Fruit fly (Drosophila melanogaster) whole organism, embryonic: ENCODE measurements around the gene CG18662.

Experiments
- ATbp ChIP-seq: fragments of 200-800 bp; sonication (Bioruptor generic); optimal IDR thresholded peaks from 2 replicates; lab custom pipeline; 2017; ENCODE audit warnings: missing biosample characterization, mild to moderate bottlenecking, missing genetic modification characterization, missing genetic modification reagents
- B-H2 ChIP-seq: fragments of 200-800 bp; sonication (Bioruptor generic); optimal IDR thresholded peaks from 2 replicates; lab custom pipeline; 2018; ENCODE audit warnings: missing biosample characterization, mild to moderate bottlenecking, missing genetic modification characterization
- CG11560 ChIP-seq: fragments of 200-800 bp; sonication (Bioruptor generic); IDR thresholded peaks from 3 replicates; pipeline ENCODE4 v1.3.6; 2022; ENCODE audit warnings: missing biosample characterization, missing genetic modification characterization
- CG11696 ChIP-seq: fragments of 200-800 bp; sonication (Bioruptor generic); IDR thresholded peaks from 2 replicates; pipeline ENCODE4 v1.3.6; 2022; ENCODE audit warnings: missing biosample characterization, missing genetic modification characterization
- CG12769 ChIP-seq: fragments of 200-800 bp; sonication (Bioruptor generic); optimal IDR thresholded peaks from 2 replicates; lab custom pipeline; 2019; ENCODE audit warnings: missing biosample characterization, mild to moderate bottlenecking, missing genetic modification characterization, moderate library complexity
- CG14050 ChIP-seq: fragments of 200-800 bp; sonication (Bioruptor generic); IDR thresholded peaks from 3 replicates; pipeline ENCODE4 v1.3.6; 2022; ENCODE audit warnings: missing biosample characterization, missing genetic modification characterization
- CG15073 ChIP-seq: fragments of 200-800 bp; sonication (Bioruptor generic); optimal IDR thresholded peaks from 2 replicates; lab custom pipeline; 2016; ENCODE audit warnings: missing biosample characterization, missing genetic modification characterization
- CG15479 ChIP-seq: fragments of 200-800 bp; sonication (Bioruptor generic); optimal IDR thresholded peaks from 3 replicates; lab custom pipeline; 2019; ENCODE audit warnings: missing biosample characterization, mild to moderate bottlenecking, missing genetic modification characterization, moderate library complexity
- CG15696 ChIP-seq: fragments of 200-800 bp; sonication (Bioruptor generic); optimal IDR thresholded peaks from 2 replicates; lab custom pipeline; 2019; ENCODE audit warnings: missing biosample characterization, mild to moderate bottlenecking, missing genetic modification characterization, moderate library complexity
- CG17328 ChIP-seq: fragments of 200-800 bp; sonication (Bioruptor generic); IDR thresholded peaks from 2 replicates; pipeline ENCODE4 v1.3.6; 2022; ENCODE audit warnings: missing biosample characterization, missing genetic modification characterization
- CG17829 ChIP-seq: fragments of 200-800 bp; optimal IDR thresholded peaks from 2 replicates; lab custom pipeline; 2019; ENCODE audit warnings: missing biosample characterization, mild to moderate bottlenecking, missing genetic modification characterization, moderate library complexity
- CG34376 ChIP-seq: fragments of 200-800 bp; sonication (Bioruptor generic); optimal IDR thresholded peaks from 2 replicates; lab custom pipeline; 2018; ENCODE audit warnings: missing biosample characterization, mild to moderate bottlenecking, missing genetic modification characterization
- CG4424 ChIP-seq: fragments of 200-800 bp; sonication (Bioruptor generic); optimal IDR thresholded peaks from 3 replicates; lab custom pipeline; 2016; ENCODE audit warnings: missing biosample characterization, missing genetic modification characterization
- CG6683 ChIP-seq: fragments of 200-800 bp; sonication (Bioruptor generic); optimal IDR thresholded peaks from 2 replicates; lab custom pipeline; 2017; ENCODE audit warnings: missing biosample characterization, mild to moderate bottlenecking, missing genetic modification characterization, missing genetic modification reagents
- CG7556 ChIP-seq: fragments of 200-800 bp; sonication (Bioruptor generic); optimal IDR thresholded peaks from 2 replicates; lab custom pipeline; 2017; ENCODE audit warnings: missing biosample characterization, mild to moderate bottlenecking, missing genetic modification characterization
- CG7745 ChIP-seq: fragments of 200-800 bp; sonication (Bioruptor generic); optimal IDR thresholded peaks from 2 replicates; lab custom pipeline; 2018; ENCODE audit warnings: missing biosample characterization, mild to moderate bottlenecking, missing genetic modification characterization, moderate library complexity
- CG7786 ChIP-seq: fragments of 200-800 bp; sonication (Bioruptor generic); optimal IDR thresholded peaks from 2 replicates; lab custom pipeline; 2016; ENCODE audit warnings: missing biosample characterization, missing genetic modification characterization
- CG8388 ChIP-seq: fragments of 200-800 bp; sonication (Bioruptor generic); optimal IDR thresholded peaks from 2 replicates; lab custom pipeline; 2019; ENCODE audit warnings: missing biosample characterization, mild to moderate bottlenecking, missing genetic modification characterization, moderate library complexity
- Fer1 ChIP-seq: fragments of 200-800 bp; sonication (Bioruptor generic); optimal IDR thresholded peaks from 2 replicates; lab custom pipeline; 2017; ENCODE audit warnings: missing biosample characterization, mild to moderate bottlenecking, missing genetic modification characterization
- Gsc ChIP-seq: fragments of 200-800 bp; sonication (Bioruptor generic); IDR thresholded peaks from 2 replicates; pipeline ENCODE4 v1.3.6; 2022; ENCODE audit warnings: missing biosample characterization, missing genetic modification characterization
- HLH4C ChIP-seq: fragments of 200-800 bp; sonication (Bioruptor generic); IDR thresholded peaks from 3 replicates; pipeline ENCODE4 v1.3.6; 2022; ENCODE audit warnings: missing biosample characterization, missing genetic modification characterization; ENCODE audit not compliant: partially characterized antibody
- Lim3 ChIP-seq: fragments of 200-800 bp; sonication (Bioruptor generic); IDR thresholded peaks from 2 replicates; pipeline ENCODE4 v1.3.6; 2022; ENCODE audit warnings: missing biosample characterization, missing genetic modification characterization
- Med ChIP-seq: fragments of 200-800 bp; sonication (Bioruptor generic); peaks from one replicate; lab custom pipeline; 2016; ENCODE audit warnings: missing biosample characterization, missing genetic modification characterization, mild to moderate bottlenecking, inconsistent platforms, moderate library complexity
- Mrtf ChIP-seq: fragments of 200-800 bp; sonication (Bioruptor generic); IDR thresholded peaks from 3 replicates; pipeline ENCODE4 v1.3.6; 2022; ENCODE audit warnings: missing biosample characterization, missing genetic modification characterization
- Pdp1 ChIP-seq, 2 experiments: fragments of 200-800 bp; sonication (Bioruptor generic); optimal IDR thresholded peaks; 3 replicates each; lab custom pipeline; 2016; ENCODE audit warnings: missing biosample characterization in 2 of 2, missing genetic modification characterization in 2 of 2, mild to moderate bottlenecking in 1 of 2, moderate library complexity in 1 of 2
- Ravus ChIP-seq: fragments of 200-800 bp; sonication (Bioruptor generic); IDR thresholded peaks from 2 replicates; pipeline ENCODE4 v1.3.6; 2022; ENCODE audit warnings: missing biosample characterization, missing genetic modification characterization
- Rfx ChIP-seq: fragments of 200-800 bp; sonication (Bioruptor generic); IDR thresholded peaks from 2 replicates; pipeline ENCODE4 v1.3.6; 2022; ENCODE audit warnings: missing biosample characterization, missing genetic modification characterization
- bbx ChIP-seq: fragments of 200-800 bp; sonication (Bioruptor generic); IDR thresholded peaks from 2 replicates; pipeline ENCODE4 v1.3.6; 2022; ENCODE audit warnings: missing biosample characterization, missing genetic modification characterization; ENCODE audit not compliant: partially characterized antibody
- cg ChIP-seq: fragments of 200-800 bp; sonication (Bioruptor generic); optimal IDR thresholded peaks from 3 replicates; lab custom pipeline; 2019; ENCODE audit warnings: missing biosample characterization, mild to moderate bottlenecking, missing genetic modification characterization, moderate library complexity
- ci ChIP-seq: fragments of 200-800 bp; sonication (Bioruptor generic); IDR thresholded peaks from 3 replicates; pipeline ENCODE4 v1.3.6; 2022; ENCODE audit warnings: missing biosample characterization, missing genetic modification characterization
- en ChIP-seq: fragments of 200-800 bp; sonication (Bioruptor generic); optimal IDR thresholded peaks from 2 replicates; lab custom pipeline; 2016; ENCODE audit warnings: missing biosample characterization, missing genetic modification characterization
- eve ChIP-seq, 2 experiments: fragments of >200 bp; optimal IDR thresholded peaks; 2 replicates each; lab custom pipeline; 2017; ENCODE audit warnings: missing biosample characterization in 2 of 2, missing genetic modification characterization in 2 of 2
- exex ChIP-seq: fragments of 200-800 bp; sonication (Bioruptor generic); optimal IDR thresholded peaks from 4 replicates; lab custom pipeline; 2018; ENCODE audit warnings: missing biosample characterization, mild to moderate bottlenecking, missing genetic modification characterization, moderate library complexity
- gcm2 ChIP-seq: fragments of 200-800 bp; sonication (Bioruptor generic); optimal IDR thresholded peaks from 2 replicates; lab custom pipeline; 2016; ENCODE audit warnings: missing biosample characterization, missing genetic modification characterization
- grau ChIP-seq: fragments of 200-800 bp; optimal IDR thresholded peaks from 3 replicates; lab custom pipeline; 2019; ENCODE audit warnings: missing biosample characterization, mild to moderate bottlenecking, missing genetic modification characterization, moderate library complexity
- lbe ChIP-seq: fragments of 200-800 bp; sonication (Bioruptor generic); optimal IDR thresholded peaks from 2 replicates; lab custom pipeline; 2016; ENCODE audit warnings: missing biosample characterization, mild to moderate bottlenecking, missing genetic modification characterization
- mirr ChIP-seq: fragments of 200-800 bp; sonication (Bioruptor generic); optimal IDR thresholded peaks from 3 replicates; lab custom pipeline; 2018; ENCODE audit warnings: missing biosample characterization, mild to moderate bottlenecking, missing genetic modification characterization
- otp ChIP-seq: fragments of 200-800 bp; sonication (Bioruptor generic); IDR thresholded peaks from 3 replicates; pipeline ENCODE4, ENCODE4 v1.3.6; 2022; ENCODE audit warnings: missing biosample characterization, missing genetic modification characterization
- pita ChIP-seq: fragments of 200-800 bp; sonication (Bioruptor generic); optimal IDR thresholded peaks from 2 replicates; lab custom pipeline; 2017; ENCODE audit warnings: missing biosample characterization, mild to moderate bottlenecking, missing genetic modification characterization
- sd ChIP-seq: fragments of 200-800 bp; sonication (Bioruptor generic); optimal IDR thresholded peaks from 3 replicates; lab custom pipeline; 2018; ENCODE audit warnings: missing biosample characterization, mild to moderate bottlenecking, missing genetic modification characterization, moderate library complexity
- sug ChIP-seq: fragments of 200-800 bp; optimal IDR thresholded peaks from 2 replicates; lab custom pipeline; 2019; ENCODE audit warnings: missing biosample characterization, mild to moderate bottlenecking, missing genetic modification characterization, moderate library complexity
- trem ChIP-seq: fragments of 200-800 bp; optimal IDR thresholded peaks from 3 replicates; lab custom pipeline; 2019; ENCODE audit warnings: missing biosample characterization, mild to moderate bottlenecking, missing genetic modification characterization, moderate library complexity

Gene CG18662

DNA sequence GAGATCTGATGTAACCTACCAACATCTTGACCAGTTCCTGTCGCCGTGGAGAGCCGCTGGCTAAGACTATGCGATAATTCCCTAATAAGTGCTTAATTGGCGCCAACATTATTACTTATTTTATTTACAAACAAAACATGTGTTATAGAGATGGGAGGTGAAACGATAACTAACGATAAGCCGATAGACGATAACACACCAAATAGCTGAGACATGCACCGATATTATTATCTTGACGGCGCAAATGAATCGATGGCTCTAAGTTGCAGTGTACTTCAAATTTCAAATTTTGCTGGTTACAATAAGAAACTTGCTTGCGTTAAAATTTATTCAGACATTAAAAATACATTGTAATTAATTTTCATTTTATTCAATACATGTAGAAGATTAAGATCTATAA lies 37.3 kb upstream of the CG18662 start, which contains the start of gene CG9515 (continued):
- peak; percentile 27 for TF ChIP-seq B-H2 (GFP tag; lab: Kevin White, UChicago)
- TF ChIP-seq Ravus = no peak
- TF ChIP-seq CG11696 (GFP tag; lab: Robert Waterston, UW) = no peak
- no peak for TF ChIP-seq CG11560 (tag; lab: Robert Waterston, UW)
- peak; percentile 20 for TF ChIP-seq lbe (GFP tag; lab: Kevin White, UChicago)
- no peak for TF ChIP-seq cg (GFP tag; lab: Kevin White, UChicago)
- TF ChIP-seq otp = no peak
- no peak for TF ChIP-seq CG8388 (GFP tag; lab: Kevin White, UChicago)
- no peak for TF ChIP-seq CG15073 (GFP tag; lab: Kevin White, UChicago)
- TF ChIP-seq CG12769 (tag; lab: Kevin White, UChicago) = peak; percentile 14
- TF ChIP-seq Mrtf (GFP tag; lab: Robert Waterston, UW) = no peak
- TF ChIP-seq Gsc = no peak
- peak; percentile 30 for TF ChIP-seq CG17829 (tag; lab: Kevin White, UChicago)
- no peak for TF ChIP-seq ATbp (GFP tag; lab: Kevin White, UChicago)
- peak; percentile 33 for TF ChIP-seq sug (tag; lab: Kevin White, UChicago)
- peak; percentile 88 for TF ChIP-seq bbx (GFP tag; lab: Robert Waterston, UW)
- TF ChIP-seq ci = no peak; the same call in 2 of the 3 replicates
- TF ChIP-seq CG7556 (GFP tag; lab: Kevin White, UChicago) = no peak
- no peak for TF ChIP-seq CG7786
- no peak for TF ChIP-seq CG14050
- no peak for TF ChIP-seq CG7745
- peak; percentile 48 for TF ChIP-seq pita
- no peak for TF ChIP-seq CG6683 (GFP tag; lab: Kevin White, UChicago)
- TF ChIP-seq Rfx (GFP tag; lab: Robert Waterston, UW) = no peak
- no peak for TF ChIP-seq CG4424 (GFP tag; lab: Kevin White, UChicago)
- no peak for TF ChIP-seq CG17328 (GFP tag; lab: Robert Waterston, UW)
- TF ChIP-seq HLH4C (GFP tag; lab: Robert Waterston, UW) = peak; percentile 98
- no peak for TF ChIP-seq gcm2 (GFP tag; lab: Kevin White, UChicago)
- no peak for TF ChIP-seq Lim3 (GFP tag; lab: Robert Waterston, UW)
- peak; percentile 58 for TF ChIP-seq trem
- TF ChIP-seq CG15696 (tag; lab: Kevin White, UChicago) = no peak

- TF ChIP-seq Fer1 (GFP tag; lab: Kevin White, UChicago) = peak; percentile 9
- TF ChIP-seq grau (tag; lab: Kevin White, UChicago) = peak; percentile 63
- TF ChIP-seq Med = peak; percentile 16
- TF ChIP-seq sd (tag; lab: Kevin White, UChicago) = peak; percentile 21
- no peak for TF ChIP-seq CG7556 (GFP tag; lab: Kevin White, UChicago)
- TF ChIP-seq Pdp1 (GFP tag; optimal IDR thresholded peaks at IDR 0.05; lab: Kevin White, UChicago) = peak in 1 of 2 experiments; percentile 8
- TF ChIP-seq exex (tag; lab: Kevin White, UChicago) = peak; percentile 94
- TF ChIP-seq mirr (GFP tag; lab: Kevin White, UChicago) = peak; percentile 83
- TF ChIP-seq CG34376 (GFP tag; lab: Kevin White, UChicago) = peak; percentile 59
- TF ChIP-seq eve (GFP tag; optimal IDR thresholded peaks at IDR 0.05; lab: Kevin White, UChicago) = peak in 1 of 2 experiments; percentile 4
- TF ChIP-seq en = no peak
- peak; percentile 33 for TF ChIP-seq CG15479 (GFP tag; lab: Kevin White, UChicago)
- TF ChIP-seq B-H2 (GFP tag; lab: Kevin White, UChicago) = no peak
These were observed 33.6 kb upstream of the CG18662 start, which contains the start of gene CG46397 for dm6 chr2L:8946718-8947316. Gene CG46397, plus strand, starts transcription at chr2L:8947266.
